Fruit fly (Drosophila melanogaster): ENCODE measurements around the gene Plap.
A peak's percentile ranks its signal among the peaks of the same experiment; 100 is the strongest.

- TF ChIP-seq psq (optimal IDR thresholded peaks at IDR 0.05) = no peak
- TF ChIP-seq pan (optimal IDR thresholded peaks at IDR 0.05) = peak; percentile 62
- TF ChIP-seq EcR (GFP tag; optimal IDR thresholded peaks at IDR 0.05) = no peak
- no peak for TF ChIP-seq CG8478 (optimal IDR thresholded peaks at IDR 0.05)
These were observed 47.8 kb upstream of the Plap start for dm6 chr2L:1217892-1218473.
